Worm (Caenorhabditis elegans): ENCODE measurements around the gene hsp-3.

hsp-3 gene

DNA sequence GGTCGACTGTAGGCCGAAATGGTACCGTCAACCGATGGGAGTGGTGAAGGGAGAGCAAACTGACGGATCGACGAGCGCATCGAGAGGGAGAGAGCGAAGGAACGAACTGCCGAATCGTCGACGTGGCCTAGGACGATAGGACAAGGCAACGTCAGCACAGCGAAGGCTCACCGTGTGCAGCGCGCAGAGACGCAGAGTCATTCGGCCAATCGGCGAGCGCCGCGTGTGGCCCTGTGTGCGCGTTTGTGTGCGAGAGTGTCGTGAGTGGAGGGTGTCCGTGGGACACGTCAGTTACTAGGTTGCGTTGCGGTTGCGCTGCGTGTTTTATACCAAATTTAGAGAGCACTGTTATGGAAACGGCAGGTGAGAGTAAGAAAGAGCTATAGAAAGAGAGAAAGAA, at the start of gene hsp-3:
Gene hsp-3 (minus strand): TSS at position 158 of the 400 bp plus-strand sequence.
- peak; percentile 73 for TF ChIP-seq nhr-237 (tag; optimal IDR thresholded peaks at IDR 0.05)
- TF ChIP-seq aly-2 (tag; optimal IDR thresholded peaks at IDR 0.05), result no peak
- TF ChIP-seq sma-9 (GFP tag; optimal IDR thresholded peaks at IDR 0.05), result peak; percentile 97
- no peak for TF ChIP-seq sma-9 (tag; optimal IDR thresholded peaks at IDR 0.05)
- peak; percentile 94 for TF ChIP-seq C34F6.9 (tag; optimal IDR thresholded peaks at IDR 0.05)
- no peak for TF ChIP-seq ztf-1 (GFP tag; conservative IDR thresholded peaks at IDR 0.05)
- TF ChIP-seq lin-11 (tag; optimal IDR thresholded peaks at IDR 0.05), result peak; percentile 96
- no peak for TF ChIP-seq peb-1 (tag; optimal IDR thresholded peaks at IDR 0.05)
- TF ChIP-seq ztf-4 (tag; optimal IDR thresholded peaks at IDR 0.05), result peak; percentile 86
- peak; percentile 96 for TF ChIP-seq F13H6.1 (tag; optimal IDR thresholded peaks at IDR 0.05)
- peak; percentile 98 for TF ChIP-seq nhr-129 (tag; optimal IDR thresholded peaks at IDR 0.05)
- TF ChIP-seq mab-5 (tag; optimal IDR thresholded peaks at IDR 0.05), result peak; percentile 94
- TF ChIP-seq gmeb-1 (tag; optimal IDR thresholded peaks at IDR 0.05), result peak; percentile 86
- no peak for TF ChIP-seq elt-3 (tag; optimal IDR thresholded peaks at IDR 0.05)
- peak; percentile 40 for TF ChIP-seq nhr-23 (tag; optimal IDR thresholded peaks at IDR 0.05)
- TF ChIP-seq zag-1 (tag; optimal IDR thresholded peaks at IDR 0.05), result peak; percentile 80
- no peak for TF ChIP-seq nhr-11 (tag; optimal IDR thresholded peaks at IDR 0.05)
- TF ChIP-seq ztf-11 (tag; optimal IDR thresholded peaks at IDR 0.05), result no peak
- peak; percentile 74 for TF ChIP-seq blmp-1 (tag; optimal IDR thresholded peaks at IDR 0.05; ENCODE audit: insufficient read depth)
- peak; percentile 92 for TF ChIP-seq nhr-25 (tag; optimal IDR thresholded peaks at IDR 0.05)
- TF ChIP-seq nhr-6 (tag; optimal IDR thresholded peaks at IDR 0.05), result peak; percentile 85
- peak; percentile 47 for TF ChIP-seq unc-62 (GFP tag; optimal IDR thresholded peaks at IDR 0.05)
- TF ChIP-seq nhr-21 (tag; optimal IDR thresholded peaks at IDR 0.05), result peak; percentile 96
- peak; percentile 64 for TF ChIP-seq nhr-10 (tag; optimal IDR thresholded peaks at IDR 0.05)
- peak; percentile 77 for TF ChIP-seq nhr-77 (tag; optimal IDR thresholded peaks at IDR 0.05)
- TF ChIP-seq nhr-12 (tag; optimal IDR thresholded peaks at IDR 0.05), result peak; percentile 9
- TF ChIP-seq lin-13 (GFP tag; optimal IDR thresholded peaks at IDR 0.05), result peak; percentile 93
- peak; percentile 69 for TF ChIP-seq snpc-4 (tag; optimal IDR thresholded peaks at IDR 0.05)
- no peak for TF ChIP-seq skn-1 (tag; optimal IDR thresholded peaks at IDR 0.05)
- peak; percentile 96 for TF ChIP-seq fos-1 (tag; optimal IDR thresholded peaks at IDR 0.05)
- TF ChIP-seq crh-2 (tag; optimal IDR thresholded peaks at IDR 0.05), result peak; percentile 100
- TF ChIP-seq lsy-2 (tag; optimal IDR thresholded peaks at IDR 0.05), result peak; percentile 92 to 96
- TF ChIP-seq dmd-4 (tag; optimal IDR thresholded peaks at IDR 0.05), result no peak
- TF ChIP-seq ceh-82 (tag; optimal IDR thresholded peaks at IDR 0.05), result peak; percentile 78
- TF ChIP-seq Y55F3AM.14 (GFP tag; optimal IDR thresholded peaks at IDR 0.05), result peak; percentile 88
- TF ChIP-seq egl-27 (tag; optimal IDR thresholded peaks at IDR 0.05), result peak; percentile 88
- peak; percentile 97 for TF ChIP-seq ceh-16 (tag; optimal IDR thresholded peaks at IDR 0.05)
- no peak for TF ChIP-seq alr-1 (tag; optimal IDR thresholded peaks at IDR 0.05)
- TF ChIP-seq elt-1 (tag; optimal IDR thresholded peaks at IDR 0.05), result peak; percentile 50
- TF ChIP-seq unc-55 (GFP tag; optimal IDR thresholded peaks at IDR 0.05), result peak; percentile 98
- TF ChIP-seq unc-39 (tag; optimal IDR thresholded peaks at IDR 0.05), result peak; percentile 53
- TF ChIP-seq R02D3.7 (tag; optimal IDR thresholded peaks at IDR 0.05), result peak; percentile 26
- peak; percentile 24 for TF ChIP-seq ZK546.5 (tag; optimal IDR thresholded peaks at IDR 0.05)
- no peak for TF ChIP-seq ama-1 (optimal IDR thresholded peaks at IDR 0.05)
- peak; percentile 76 to 88 for TF ChIP-seq mdl-1 (tag; optimal IDR thresholded peaks at IDR 0.05)
- peak; percentile 89 for TF ChIP-seq sem-4 (tag; optimal IDR thresholded peaks at IDR 0.05)
- TF ChIP-seq mbf-1 (tag; optimal IDR thresholded peaks at IDR 0.05), result no peak
- TF ChIP-seq lin-39 (tag; optimal IDR thresholded peaks at IDR 0.05), result no peak
- TF ChIP-seq sma-3 (GFP tag; optimal IDR thresholded peaks at IDR 0.05), result peak; percentile 98
